Fruit fly (Drosophila melanogaster): ENCODE results near the gene Mhcl.

DNA sequence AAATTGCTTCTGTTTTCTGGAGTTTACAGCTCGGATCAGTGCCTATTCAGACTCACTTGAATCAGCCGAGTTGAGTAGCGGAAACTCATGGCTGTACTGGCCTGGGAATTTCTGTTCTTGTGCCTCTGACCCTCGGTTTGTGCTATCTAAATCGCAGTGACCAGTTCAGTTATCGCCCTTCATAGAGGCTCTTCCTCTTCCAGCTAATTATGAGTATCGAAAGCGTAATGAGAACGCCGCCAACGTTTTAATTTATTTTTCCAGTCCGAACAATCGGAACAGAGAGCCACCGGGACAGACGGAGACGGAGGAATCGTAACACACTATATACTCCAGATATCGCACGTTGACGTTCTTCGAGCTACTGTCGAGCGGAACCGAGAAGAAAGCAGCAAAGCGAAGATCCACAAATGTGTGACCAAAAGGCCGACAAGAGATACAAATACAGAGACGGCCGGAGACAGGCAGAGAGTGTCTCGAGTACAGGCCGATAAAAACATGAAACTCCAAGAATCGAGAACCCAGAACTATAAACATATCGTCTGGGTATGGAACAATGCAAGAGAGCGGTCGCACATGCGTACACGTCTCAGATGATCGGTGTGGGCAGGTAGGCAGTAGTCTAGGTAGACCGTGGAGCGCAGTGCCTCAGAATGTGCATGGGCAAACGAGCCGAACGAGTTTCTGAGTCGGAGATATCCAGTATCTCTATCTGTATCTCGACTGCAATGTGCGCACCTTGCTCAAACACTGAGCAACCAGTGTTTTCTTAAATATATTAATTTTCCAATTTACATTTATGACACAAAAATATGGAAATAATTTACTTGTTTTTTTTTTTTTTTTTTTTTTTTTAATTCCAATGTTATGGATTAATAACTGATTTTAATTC, 26.6 kb downstream of the Mhcl start:
- TF ChIP-seq CG8281 (tag; optimal IDR thresholded peaks at IDR 0.05) (no peak), p53 (GFP tag; optimal IDR thresholded peaks at IDR 0.05) (no peak), Dref (GFP tag; IDR thresholded peaks at IDR 0.05) (no peak), Dad (GFP tag; optimal IDR thresholded peaks at IDR 0.05) (no peak), mirr (GFP tag; optimal IDR thresholded peaks at IDR 0.05) (peak; percentile 43), tgo (GFP tag; IDR thresholded peaks at IDR 0.05) (peak; percentile 82), Vsx1 (GFP tag; optimal IDR thresholded peaks at IDR 0.05) (peak; percentile 94), CG14050 (GFP tag; IDR thresholded peaks at IDR 0.05) (peak; percentile 73), CG17829 (tag; optimal IDR thresholded peaks at IDR 0.05) (peak; percentile 90), Doc3 (GFP tag; IDR thresholded peaks at IDR 0.05; ENCODE audit: partially characterized antibody) (no peak), HHEX (GFP tag; optimal IDR thresholded peaks at IDR 0.05) (no peak), Side (GFP tag; optimal IDR thresholded peaks at IDR 0.05) (no peak)
